Worm (Caenorhabditis elegans) whole organism, early embryonic: ENCODE data around the gene Y69A2AR.18.

Experiments used
- B0310.2 ChIP-seq: sonication (generic microtip); optimal IDR thresholded peaks from 2 replicates; lab custom pipeline; 2016; ENCODE audit warnings: mild to moderate bottlenecking, missing genetic modification characterization, missing compliant biosample characterization
- F13C5.2 ChIP-seq: sonication (generic microtip); optimal IDR thresholded peaks from 2 replicates; lab custom pipeline; 2017; ENCODE audit warnings: mild to moderate bottlenecking, missing genetic modification characterization, inconsistent platforms, missing compliant biosample characterization
- ama-1 ChIP-seq: fragments of 150-350 bp; optimal IDR thresholded peaks from 2 replicates; lab custom pipeline; 2014
- ceh-13 ChIP-seq: fragments of 200-800 bp; sonication (Bioruptor generic); optimal IDR thresholded peaks from 2 replicates; lab custom pipeline; 2018; ENCODE audit warnings: mild to moderate bottlenecking, missing genetic modification characterization, missing compliant biosample characterization
- ceh-36 ChIP-seq: sonication (generic microtip); optimal IDR thresholded peaks from 2 replicates; lab custom pipeline; 2016; ENCODE audit warnings: missing genetic modification characterization, inconsistent platforms, missing compliant biosample characterization
- flt-1 ChIP-seq: fragments of 200-800 bp; sonication (Bioruptor generic); IDR thresholded peaks from 2 replicates; pipeline ENCODE4 v1.3.6; 2022; ENCODE audit warnings: missing genetic modification characterization, missing compliant biosample characterization
- hmg-4 ChIP-seq: fragments of 200-800 bp; sonication (Bioruptor generic); optimal IDR thresholded peaks from 2 replicates; lab custom pipeline; 2018; ENCODE audit warnings: mild to moderate bottlenecking, missing genetic modification characterization, missing compliant biosample characterization
- hnd-1 ChIP-seq: sonication (generic microtip); optimal IDR thresholded peaks from 2 replicates; lab custom pipeline; 2016; ENCODE audit warnings: missing genetic modification characterization, missing compliant biosample characterization
- pes-1 ChIP-seq: fragments of 200-800 bp; sonication (Bioruptor generic); IDR thresholded peaks from 2 replicates; pipeline ENCODE4 v1.3.6; 2022; ENCODE audit warnings: missing genetic modification reagents, missing genetic modification characterization, missing compliant biosample characterization
- scrt-1 ChIP-seq: fragments of 200-800 bp; sonication (Bioruptor generic); IDR thresholded peaks from 2 replicates; pipeline ENCODE4 v1.3.6; 2022; ENCODE audit warnings: missing genetic modification characterization, missing compliant biosample characterization
- tbx-11 ChIP-seq: fragments of 200-800 bp; sonication (Bioruptor generic); IDR thresholded peaks from 2 replicates; pipeline ENCODE4 v1.3.6; 2022; ENCODE audit warnings: missing genetic modification characterization, missing compliant biosample characterization
- tbx-37 ChIP-seq: fragments of 200-800 bp; sonication (Bioruptor generic); conservative IDR thresholded peaks from 2 replicates; pipeline ENCODE4 v1.3.6; 2022; ENCODE audit warnings: missing genetic modification reagents, missing genetic modification characterization, missing compliant biosample characterization
- tra-4 ChIP-seq: sonication (generic microtip); optimal IDR thresholded peaks from 2 replicates; lab custom pipeline; 2017; ENCODE audit warnings: missing genetic modification characterization, missing compliant biosample characterization

- no peak for TF ChIP-seq flt-1 (GFP tag; lab: Robert Waterston, UW)
- no peak for TF ChIP-seq scrt-1
- TF ChIP-seq hnd-1 (tag; lab: Kevin White, UChicago), result no peak
- no peak for TF ChIP-seq ama-1
- no peak for TF ChIP-seq pes-1
- TF ChIP-seq tra-4 (tag; lab: Kevin White, UChicago), result no peak
- no peak for TF ChIP-seq ceh-36 (tag; lab: Kevin White, UChicago)
- TF ChIP-seq tbx-11, result no peak
- TF ChIP-seq tbx-37 (GFP tag; lab: Robert Waterston, UW), result no peak
- no peak for TF ChIP-seq hmg-4 (GFP tag; lab: Kevin White, UChicago)
- TF ChIP-seq F13C5.2 (tag; lab: Kevin White, UChicago), result no peak
- no peak for TF ChIP-seq ceh-13 (GFP tag; lab: Kevin White, UChicago)
- no peak for TF ChIP-seq B0310.2 (tag; lab: Kevin White, UChicago)
These were observed 13.6 kb upstream of the Y69A2AR.18 start, which contains the start of gene Y69A2AL.2 for ce11 chrIV:2481955-2482354.
